Fruit fly (Drosophila melanogaster): ENCODE data around the gene CG16704.

CG16704 gene

DNA sequence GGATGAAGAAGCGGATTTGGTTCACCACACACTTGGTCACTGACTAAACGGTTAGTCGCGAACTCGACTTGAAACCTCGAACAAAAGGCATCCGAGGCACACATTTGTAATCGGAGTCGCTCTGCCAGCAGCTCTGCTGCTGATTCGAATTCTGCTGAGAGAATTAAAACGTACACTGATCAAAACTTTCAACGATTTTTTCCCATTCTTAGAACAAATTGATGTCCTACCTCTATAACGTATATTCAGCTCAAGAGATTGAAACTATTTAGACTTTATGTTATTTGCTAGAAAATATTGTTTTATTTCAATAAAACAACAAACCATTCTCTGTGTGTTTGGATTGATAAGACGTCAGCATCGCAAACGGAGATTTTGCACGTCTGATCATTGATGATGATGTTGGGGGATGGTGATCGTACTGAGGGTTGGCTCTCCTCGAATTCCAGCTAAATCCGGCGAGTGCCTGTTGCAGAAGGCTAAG lies 13.1 kb upstream of the CG16704 start, which contains the start of gene CG31778:
TSS of gene CG31778 (minus strand) at position 51 of the 484 bp plus-strand sequence.
- TF ChIP-seq pad (GFP tag; optimal IDR thresholded peaks at IDR 0.05): peak; percentile 13
- TF ChIP-seq Mnt (GFP tag; optimal IDR thresholded peaks at IDR 0.05): peak; percentile 30
- TF ChIP-seq tj (GFP tag; optimal IDR thresholded peaks at IDR 0.05): peak; percentile 36
- TF ChIP-seq Clk (GFP tag; optimal IDR thresholded peaks at IDR 0.05): no peak
- no peak for TF ChIP-seq cic (GFP tag; optimal IDR thresholded peaks at IDR 0.05)
- peak; percentile 24 for TF ChIP-seq CG11617 (GFP tag; optimal IDR thresholded peaks at IDR 0.05)
- no peak for TF ChIP-seq Crg-1 (GFP tag; optimal IDR thresholded peaks at IDR 0.05)
- TF ChIP-seq CG14711 (tag; optimal IDR thresholded peaks at IDR 0.05): peak; percentile 69
- no peak for TF ChIP-seq kay (GFP tag; ENCODE audit: borderline replicate concordance)
- peak; percentile 6 for TF ChIP-seq CG7045 (GFP tag; optimal IDR thresholded peaks at IDR 0.05)
- TF ChIP-seq toe (GFP tag; optimal IDR thresholded peaks at IDR 0.05): no peak
- no peak for TF ChIP-seq cnc (optimal IDR thresholded peaks at IDR 0.05)
- TF ChIP-seq CG5204 (GFP tag; optimal IDR thresholded peaks at IDR 0.05): peak; percentile 50
- no peak for TF ChIP-seq ovo (GFP tag; optimal IDR thresholded peaks at IDR 0.05)
- TF ChIP-seq CG12768 (GFP tag; optimal IDR thresholded peaks at IDR 0.05): peak; percentile 42
- TF ChIP-seq bab1 (GFP tag; optimal IDR thresholded peaks at IDR 0.05): no peak
- no peak for TF ChIP-seq CG1620 (GFP tag; optimal IDR thresholded peaks at IDR 0.05)
- TF ChIP-seq CG33017 (tag; optimal IDR thresholded peaks at IDR 0.05): peak; percentile 83
- TF ChIP-seq CG7101 (tag; optimal IDR thresholded peaks at IDR 0.05): peak; percentile 73
- no peak for TF ChIP-seq Hr96 (GFP tag; optimal IDR thresholded peaks at IDR 0.05)

DNA sequence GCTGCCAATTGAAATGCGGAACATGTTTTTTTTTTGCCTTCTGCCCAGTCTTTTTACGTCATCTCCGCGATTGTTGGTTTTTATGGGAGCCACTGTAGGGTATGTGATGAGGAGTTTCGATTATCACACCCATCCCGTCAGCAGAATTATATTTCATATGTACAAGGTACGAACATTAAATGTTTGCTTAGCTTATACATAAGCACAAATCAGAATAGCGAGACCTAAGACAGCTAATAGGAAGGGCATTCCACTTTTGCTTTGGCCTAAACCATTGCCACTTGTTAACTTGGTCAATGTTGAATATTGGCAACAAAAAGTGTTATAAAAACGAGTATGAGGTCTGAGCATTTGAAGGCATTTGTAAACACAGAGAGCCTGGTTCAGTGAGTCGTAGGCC lies 10.9 kb upstream of the CG16704 start, which contains the start of gene CG2816:
TSS of gene CG2816 (plus strand) at position 400 of the 400 bp plus-strand sequence.
- TF ChIP-seq cic (GFP tag; optimal IDR thresholded peaks at IDR 0.05): no peak
- no peak for TF ChIP-seq Clk (GFP tag; optimal IDR thresholded peaks at IDR 0.05)
- no peak for TF ChIP-seq CG11617 (GFP tag; optimal IDR thresholded peaks at IDR 0.05)
- TF ChIP-seq ovo (GFP tag; optimal IDR thresholded peaks at IDR 0.05): no peak
- peak; percentile 77 for TF ChIP-seq kay (GFP tag; ENCODE audit: borderline replicate concordance)
- peak; percentile 64 for TF ChIP-seq CG12768 (GFP tag; optimal IDR thresholded peaks at IDR 0.05)
- TF ChIP-seq Mnt (GFP tag; optimal IDR thresholded peaks at IDR 0.05): no peak
- TF ChIP-seq Hr96 (GFP tag; optimal IDR thresholded peaks at IDR 0.05): peak; percentile 54
- peak; percentile 64 for TF ChIP-seq CG14711 (tag; optimal IDR thresholded peaks at IDR 0.05)
- no peak for TF ChIP-seq bab1 (GFP tag; optimal IDR thresholded peaks at IDR 0.05)
- TF ChIP-seq CG33017 (tag; optimal IDR thresholded peaks at IDR 0.05): peak; percentile 79
- peak; percentile 7 for TF ChIP-seq CG1620 (GFP tag; optimal IDR thresholded peaks at IDR 0.05)
- TF ChIP-seq CG7045 (GFP tag; optimal IDR thresholded peaks at IDR 0.05): peak; percentile 44
- no peak for TF ChIP-seq cnc (optimal IDR thresholded peaks at IDR 0.05)
- TF ChIP-seq Crg-1 (GFP tag; optimal IDR thresholded peaks at IDR 0.05): no peak
- peak; percentile 57 for TF ChIP-seq toe (GFP tag; optimal IDR thresholded peaks at IDR 0.05)
- TF ChIP-seq CG7101 (tag; optimal IDR thresholded peaks at IDR 0.05): peak; percentile 45
- peak; percentile 13 for TF ChIP-seq tj (GFP tag; optimal IDR thresholded peaks at IDR 0.05)
- peak; percentile 22 for TF ChIP-seq pad (GFP tag; optimal IDR thresholded peaks at IDR 0.05)
- TF ChIP-seq CG5204 (GFP tag; optimal IDR thresholded peaks at IDR 0.05): peak; percentile 69

DNA sequence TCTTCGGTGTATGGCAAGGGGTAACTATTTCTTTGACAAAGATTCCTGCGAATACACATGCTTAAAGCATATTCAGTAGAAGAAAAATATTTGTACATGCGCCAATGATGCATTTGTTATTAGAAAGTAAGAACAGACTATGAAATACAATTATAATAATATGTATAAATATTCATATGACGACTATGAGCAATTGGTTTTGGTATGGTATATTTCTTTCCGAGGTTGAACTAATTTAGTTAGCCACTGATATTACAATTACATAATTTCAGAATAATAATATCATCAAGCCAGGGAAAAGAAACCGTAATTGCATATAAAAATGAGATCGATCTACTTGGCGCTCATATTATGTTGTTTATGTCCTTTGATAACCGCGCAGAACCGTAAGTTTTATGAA lies 9.1 kb upstream of the CG16704 start, which contains the start of gene CG43145:
TSS of gene CG43145 (plus strand) at position 301 of the 400 bp plus-strand sequence.
- TF ChIP-seq cnc (optimal IDR thresholded peaks at IDR 0.05) (no peak), tj (GFP tag; optimal IDR thresholded peaks at IDR 0.05) (no peak), ovo (GFP tag; optimal IDR thresholded peaks at IDR 0.05) (no peak)

DNA sequence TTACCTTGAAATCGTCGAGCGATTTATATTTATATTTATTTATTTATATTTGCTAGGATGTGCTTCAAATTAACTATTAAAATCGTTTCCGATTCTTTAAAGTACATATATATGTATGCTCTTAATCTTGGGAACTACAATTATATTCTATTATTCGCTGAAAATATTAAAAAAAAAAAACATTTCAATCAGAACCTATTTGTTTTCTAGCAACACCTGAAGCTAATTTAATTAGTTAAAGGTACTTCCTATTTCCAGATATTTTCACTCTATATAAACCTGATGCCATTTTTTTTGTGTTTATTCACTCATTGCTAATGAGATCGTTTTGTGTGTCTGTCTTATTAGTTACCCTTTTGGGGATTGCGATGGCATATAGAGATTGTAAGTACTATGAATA lies 8.6 kb upstream of the CG16704 start, which contains the start of gene CG42467:
TSS of gene CG42467 (plus strand) at position 301 of the 400 bp plus-strand sequence.
- TF ChIP-seq ovo (GFP tag; optimal IDR thresholded peaks at IDR 0.05): no peak
- TF ChIP-seq Hr96 (GFP tag; optimal IDR thresholded peaks at IDR 0.05): no peak
- TF ChIP-seq cnc (optimal IDR thresholded peaks at IDR 0.05): no peak
- no peak for TF ChIP-seq cic (GFP tag; optimal IDR thresholded peaks at IDR 0.05)
- no peak for TF ChIP-seq CG11617 (GFP tag; optimal IDR thresholded peaks at IDR 0.05)
- no peak for TF ChIP-seq Crg-1 (GFP tag; optimal IDR thresholded peaks at IDR 0.05)
- TF ChIP-seq CG33017 (tag; optimal IDR thresholded peaks at IDR 0.05): no peak
- no peak for TF ChIP-seq Mnt (GFP tag; optimal IDR thresholded peaks at IDR 0.05)
- no peak for TF ChIP-seq CG12768 (GFP tag; optimal IDR thresholded peaks at IDR 0.05)
- no peak for TF ChIP-seq pad (GFP tag; optimal IDR thresholded peaks at IDR 0.05)

DNA sequence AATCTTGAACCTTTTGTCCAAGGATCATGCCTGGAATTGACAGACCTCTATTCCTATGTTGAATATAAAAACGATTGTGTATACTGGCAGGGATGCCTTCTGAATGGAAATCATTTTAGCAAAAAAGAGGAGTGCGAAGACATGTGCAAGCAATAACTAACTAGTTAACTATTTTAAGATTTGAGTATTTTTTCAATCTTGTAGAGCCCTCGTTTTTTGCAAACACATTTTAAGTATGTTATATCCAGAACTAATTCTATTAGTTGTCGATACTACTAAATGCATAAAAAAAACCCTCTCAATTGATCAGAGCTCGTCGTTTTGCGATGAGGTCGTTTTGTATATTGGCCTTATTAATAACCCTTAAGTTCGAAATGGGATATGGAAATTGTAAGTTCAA lies 8.0 kb upstream of the CG16704 start, which contains the start of gene Sfp24C1:
TSS of gene Sfp24C1 (plus strand) at position 301 of the 400 bp plus-strand sequence.
- TF ChIP-seq CG33017 (tag; optimal IDR thresholded peaks at IDR 0.05) (no peak), cic (GFP tag; optimal IDR thresholded peaks at IDR 0.05) (no peak), CG11617 (GFP tag; optimal IDR thresholded peaks at IDR 0.05) (no peak), CG5204 (GFP tag; optimal IDR thresholded peaks at IDR 0.05) (no peak)

DNA sequence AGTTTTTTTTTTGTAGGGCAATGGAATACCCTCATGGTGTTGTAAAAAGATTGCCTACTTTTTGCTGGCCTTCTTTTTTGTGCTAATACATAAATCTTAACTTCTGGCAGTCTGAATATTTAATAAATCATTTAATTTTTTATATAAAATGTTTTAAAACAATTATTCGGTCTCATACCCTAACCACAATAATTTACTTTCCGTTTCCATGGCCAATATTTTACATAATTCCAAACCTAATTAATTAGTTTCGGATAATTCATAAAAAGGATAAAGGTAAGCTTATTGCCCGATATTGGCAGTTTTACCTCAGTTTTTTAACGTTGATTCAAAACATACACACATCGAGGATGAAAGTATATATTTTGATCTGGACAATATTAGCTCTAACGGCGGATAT lies 7.5 kb upstream of the CG16704 start, which contains the start of gene CG42465:
TSS of gene CG42465 (plus strand) at position 301 of the 400 bp plus-strand sequence.
- no peak for TF ChIP-seq CG7101 (tag; optimal IDR thresholded peaks at IDR 0.05)
- no peak for TF ChIP-seq toe (GFP tag; optimal IDR thresholded peaks at IDR 0.05)
- TF ChIP-seq Crg-1 (GFP tag; optimal IDR thresholded peaks at IDR 0.05): no peak
- TF ChIP-seq Clk (GFP tag; optimal IDR thresholded peaks at IDR 0.05): no peak
- TF ChIP-seq CG12768 (GFP tag; optimal IDR thresholded peaks at IDR 0.05): no peak
